Fruit fly (Drosophila melanogaster) whole organism, embryonic: Measurements from ENCODE around the gene shf.

Experiments
- Ada2b ChIP-seq: fragments of 200-800 bp; sonication (Bioruptor generic); IDR thresholded peaks from 2 replicates; pipeline ENCODE4 v1.3.6; 2022; ENCODE audit warnings: missing biosample characterization, missing genetic modification characterization
- Antp ChIP-seq: fragments of 200-800 bp; sonication (Bioruptor generic); optimal IDR thresholded peaks from 3 replicates; lab custom pipeline; 2016; ENCODE audit warnings: missing biosample characterization, missing genetic modification characterization
- Atf6 ChIP-seq: fragments of 200-800 bp; sonication (Bioruptor generic); IDR thresholded peaks from 2 replicates; pipeline ENCODE4 v1.3.6; 2022; ENCODE audit warnings: missing biosample characterization, missing genetic modification characterization
- CG1024 ChIP-seq: fragments of 200-800 bp; sonication (Bioruptor generic); IDR thresholded peaks from 2 replicates; pipeline ENCODE4 v1.3.6; 2022; ENCODE audit warnings: missing biosample characterization, missing genetic modification characterization
- CG10267 ChIP-seq: fragments of 200-800 bp; sonication (Bioruptor generic); optimal IDR thresholded peaks from 2 replicates; lab custom pipeline; 2018; ENCODE audit warnings: missing biosample characterization, mild to moderate bottlenecking, missing genetic modification characterization, moderate library complexity
- CG10959 ChIP-seq: fragments of 200-800 bp; sonication (Bioruptor generic); IDR thresholded peaks from 2 replicates; pipeline ENCODE4 v1.3.6; 2022; ENCODE audit warnings: missing biosample characterization, missing genetic modification characterization
- CG11398 ChIP-seq: fragments of 200-800 bp; sonication (Bioruptor generic); optimal IDR thresholded peaks from 2 replicates; lab custom pipeline; 2016; ENCODE audit warnings: missing biosample characterization, missing genetic modification characterization
- CG15696 ChIP-seq: fragments of 200-800 bp; sonication (Bioruptor generic); optimal IDR thresholded peaks from 2 replicates; lab custom pipeline; 2019; ENCODE audit warnings: missing biosample characterization, mild to moderate bottlenecking, missing genetic modification characterization, moderate library complexity
- CG17328 ChIP-seq: fragments of 200-800 bp; sonication (Bioruptor generic); IDR thresholded peaks from 2 replicates; pipeline ENCODE4 v1.3.6; 2022; ENCODE audit warnings: missing biosample characterization, missing genetic modification characterization
- CG1792 ChIP-seq: fragments of 200-800 bp; sonication (Bioruptor generic); optimal IDR thresholded peaks from 2 replicates; lab custom pipeline; 2016; ENCODE audit warnings: missing biosample characterization, missing genetic modification characterization
- CG18599 ChIP-seq: fragments of 200-800 bp; sonication (Bioruptor generic); optimal IDR thresholded peaks from 3 replicates; lab custom pipeline; 2017; ENCODE audit warnings: missing biosample characterization, missing genetic modification characterization, mild to moderate bottlenecking, moderate library complexity, missing genetic modification reagents
- CG30020 ChIP-seq: fragments of 200-800 bp; optimal IDR thresholded peaks from 2 replicates; lab custom pipeline; 2019; ENCODE audit warnings: missing biosample characterization, mild to moderate bottlenecking, missing genetic modification characterization, moderate library complexity
- CG31441 ChIP-seq: fragments of 200-800 bp; sonication (Bioruptor generic); IDR thresholded peaks from 2 replicates; pipeline ENCODE4 v1.3.6; 2022; ENCODE audit warnings: missing biosample characterization, missing genetic modification characterization
- CG3407 ChIP-seq: fragments of 200-800 bp; sonication (Bioruptor generic); optimal IDR thresholded peaks from 2 replicates; lab custom pipeline; 2018; ENCODE audit warnings: missing biosample characterization, mild to moderate bottlenecking, missing genetic modification characterization
- CG34376 ChIP-seq: fragments of 200-800 bp; sonication (Bioruptor generic); optimal IDR thresholded peaks from 2 replicates; lab custom pipeline; 2018; ENCODE audit warnings: missing biosample characterization, mild to moderate bottlenecking, missing genetic modification characterization
- CG3838 ChIP-seq: fragments of 200-800 bp; sonication (Bioruptor generic); optimal IDR thresholded peaks from 3 replicates; lab custom pipeline; 2016; ENCODE audit warnings: missing biosample characterization, missing genetic modification characterization
- CG6175 ChIP-seq: fragments of 200-800 bp; sonication (Bioruptor generic); IDR thresholded peaks from 3 replicates; pipeline ENCODE4 v1.3.6; 2022; ENCODE audit warnings: missing biosample characterization, missing genetic modification characterization
- Dp ChIP-seq: fragments of 200-800 bp; sonication (Bioruptor generic); optimal IDR thresholded peaks from 2 replicates; lab custom pipeline; 2018; ENCODE audit warnings: missing biosample characterization, mild to moderate bottlenecking, missing genetic modification characterization, moderate library complexity
- HLH3B ChIP-seq: fragments of 200-800 bp; sonication (Bioruptor generic); IDR thresholded peaks from 2 replicates; pipeline ENCODE4 v1.3.6; 2022; ENCODE audit warnings: missing biosample characterization, missing genetic modification characterization
- HLHmδ ChIP-seq: fragments of 200-800 bp; sonication (Bioruptor generic); optimal IDR thresholded peaks from 2 replicates; lab custom pipeline; 2018; ENCODE audit warnings: missing biosample characterization, mild to moderate bottlenecking, missing genetic modification characterization, moderate library complexity
- Hr51 ChIP-seq, 2 experiments: fragments of 200-800 bp; sonication (Bioruptor generic); optimal IDR thresholded peaks; 2 replicates in 1 of 2; 3 replicates in 1 of 2; lab custom pipeline; 2016 to 2018; ENCODE audit warnings: missing biosample characterization in 2 of 2, missing genetic modification characterization in 2 of 2, mild to moderate bottlenecking in 1 of 2, moderate library complexity in 1 of 2
- Kr ChIP-seq: fragments of 200-800 bp; sonication (Bioruptor generic); optimal IDR thresholded peaks from 2 replicates; lab custom pipeline; 2017; ENCODE audit warnings: missing biosample characterization, mild to moderate bottlenecking, missing genetic modification characterization
- MTF-1 ChIP-seq: fragments of 200-800 bp; sonication (Bioruptor generic); optimal IDR thresholded peaks from 2 replicates; lab custom pipeline; 2018; ENCODE audit warnings: missing biosample characterization, mild to moderate bottlenecking, missing genetic modification characterization, borderline replicate concordance
- Mrtf ChIP-seq: fragments of 200-800 bp; sonication (Bioruptor generic); IDR thresholded peaks from 3 replicates; pipeline ENCODE4 v1.3.6; 2022; ENCODE audit warnings: missing biosample characterization, missing genetic modification characterization
- Optix ChIP-seq: fragments of 200-800 bp; sonication (Bioruptor generic); IDR thresholded peaks from 3 replicates; pipeline ENCODE4 v1.3.6; 2022; ENCODE audit warnings: missing biosample characterization, missing genetic modification characterization
- Sox100B ChIP-seq: fragments of 200-800 bp; sonication (Bioruptor generic); optimal IDR thresholded peaks from 3 replicates; lab custom pipeline; 2018; ENCODE audit warnings: missing biosample characterization, mild to moderate bottlenecking, missing genetic modification characterization
- Taf1 ChIP-seq: fragments of 200-800 bp; sonication (Bioruptor generic); IDR thresholded peaks from 2 replicates; pipeline ENCODE4 v1.3.6; 2022; ENCODE audit warnings: missing biosample characterization, missing genetic modification characterization
- YL-1 ChIP-seq: fragments of 200-800 bp; sonication (Bioruptor generic); optimal IDR thresholded peaks from 3 replicates; lab custom pipeline; 2017; ENCODE audit warnings: missing biosample characterization, mild to moderate bottlenecking, missing genetic modification characterization
- al ChIP-seq: fragments of 200-800 bp; sonication (Bioruptor generic); IDR thresholded peaks from 2 replicates; pipeline ENCODE4 v1.3.6; 2022; ENCODE audit warnings: missing biosample characterization, missing genetic modification characterization
- az2 ChIP-seq: fragments of 200-800 bp; sonication (Bioruptor generic); optimal IDR thresholded peaks from 3 replicates; lab custom pipeline; 2016; ENCODE audit warnings: missing biosample characterization, missing genetic modification characterization
- bsh ChIP-seq, 2 experiments: fragments of 200-800 bp; sonication (Bioruptor generic); optimal IDR thresholded peaks; 2 replicates each; lab custom pipeline; 2017 to 2018; ENCODE audit warnings: mild to moderate bottlenecking in 2 of 2, missing biosample characterization in 2 of 2, missing genetic modification characterization in 2 of 2, moderate library complexity in 1 of 2
- dmrt11E ChIP-seq: fragments of 200-800 bp; sonication (Bioruptor generic); optimal IDR thresholded peaks from 3 replicates; lab custom pipeline; 2018; ENCODE audit warnings: missing biosample characterization, mild to moderate bottlenecking, missing genetic modification characterization, moderate library complexity
- esg ChIP-seq: fragments of 200-800 bp; sonication (Bioruptor generic); conservative IDR thresholded peaks from 2 replicates; pipeline ENCODE4 v1.3.6; 2022; ENCODE audit warnings: missing biosample characterization, missing genetic modification characterization
- ftz-f1 ChIP-seq: fragments of 200-800 bp; sonication (Bioruptor generic); optimal IDR thresholded peaks from 2 replicates; lab custom pipeline; 2016; ENCODE audit warnings: missing biosample characterization, missing genetic modification characterization
- fu2 ChIP-seq: fragments of 200-800 bp; sonication (Bioruptor generic); optimal IDR thresholded peaks from 2 replicates; lab custom pipeline; 2016; ENCODE audit warnings: missing biosample characterization, missing genetic modification characterization
- grau ChIP-seq: fragments of 200-800 bp; optimal IDR thresholded peaks from 3 replicates; lab custom pipeline; 2019; ENCODE audit warnings: missing biosample characterization, mild to moderate bottlenecking, missing genetic modification characterization, moderate library complexity
- gsb-n ChIP-seq: fragments of 200-800 bp; sonication (Bioruptor generic); optimal IDR thresholded peaks from 3 replicates; lab custom pipeline; 2018; ENCODE audit warnings: missing biosample characterization, mild to moderate bottlenecking, missing genetic modification characterization
- ken ChIP-seq: fragments of 200-800 bp; sonication (Bioruptor generic); IDR thresholded peaks from 3 replicates; pipeline ENCODE4 v1.3.6; 2022; ENCODE audit warnings: missing biosample characterization, missing genetic modification characterization
- kni ChIP-seq: fragments of 200-800 bp; sonication (Bioruptor generic); optimal IDR thresholded peaks from 3 replicates; lab custom pipeline; 2017; ENCODE audit warnings: mild to moderate bottlenecking, missing biosample characterization, missing genetic modification reagents, missing genetic modification characterization
- lab ChIP-seq: fragments of 200-800 bp; sonication (Bioruptor generic); optimal IDR thresholded peaks from 3 replicates; lab custom pipeline; 2017; ENCODE audit warnings: missing biosample characterization, missing genetic modification characterization, mild to moderate bottlenecking, moderate library complexity, missing genetic modification reagents
- lola ChIP-seq, 3 experiments: fragments of >200 bp in 2 of 3; fragments of 200-800 bp in 1 of 3; sonication (Bioruptor generic) in 1 of 3; optimal IDR thresholded peaks; 2 replicates each; lab custom pipeline; 2017 to 2019; ENCODE audit warnings: missing biosample characterization in 3 of 3, missing genetic modification characterization in 3 of 3, mild to moderate bottlenecking in 1 of 3, moderate library complexity in 1 of 3
- oc ChIP-seq: fragments of 200-800 bp; sonication (Bioruptor generic); optimal IDR thresholded peaks from 2 replicates; lab custom pipeline; 2018; ENCODE audit warnings: missing biosample characterization, mild to moderate bottlenecking, missing genetic modification characterization, moderate library complexity
- onecut ChIP-seq: fragments of 200-800 bp; sonication (Bioruptor generic); IDR thresholded peaks from 2 replicates; pipeline ENCODE4 v1.3.6; 2022; ENCODE audit warnings: missing biosample characterization, missing genetic modification characterization
- org-1 ChIP-seq: fragments of 200-800 bp; sonication (Bioruptor generic); optimal IDR thresholded peaks from 2 replicates; lab custom pipeline; 2017; ENCODE audit warnings: missing biosample characterization, missing genetic modification characterization
- pfk ChIP-seq: fragments of 200-800 bp; sonication (Bioruptor generic); optimal IDR thresholded peaks from 2 replicates; lab custom pipeline; 2018; ENCODE audit warnings: missing biosample characterization, mild to moderate bottlenecking, missing genetic modification characterization, moderate library complexity
- run ChIP-seq: fragments of 200-800 bp; sonication (Bioruptor generic); optimal IDR thresholded peaks from 3 replicates; lab custom pipeline; 2018; ENCODE audit warnings: missing biosample characterization, mild to moderate bottlenecking, missing genetic modification characterization
- sc ChIP-seq, 3 experiments: fragments of >200 bp in 2 of 3; fragments of 200-800 bp in 1 of 3; sonication (Bioruptor generic) in 1 of 3; optimal IDR thresholded peaks; 2 replicates in 2 of 3; 3 replicates in 1 of 3; lab custom pipeline; 2017; ENCODE audit warnings: mild to moderate bottlenecking in 1 of 3, missing biosample characterization in 1 of 3, missing genetic modification characterization in 1 of 3, missing genetic modification reagents in 1 of 3
- sisA ChIP-seq: fragments of 200-800 bp; sonication (Bioruptor generic); IDR thresholded peaks from 2 replicates; pipeline ENCODE4 v1.3.6; 2022; ENCODE audit warnings: missing biosample characterization, missing genetic modification characterization
- tup ChIP-seq: fragments of 200-800 bp; sonication (Bioruptor generic); optimal IDR thresholded peaks from 2 replicates; lab custom pipeline; 2016; ENCODE audit warnings: missing biosample characterization, mild to moderate bottlenecking, missing genetic modification characterization, moderate library complexity
- zf30C ChIP-seq: fragments of 200-800 bp; sonication (Bioruptor generic); optimal IDR thresholded peaks from 3 replicates; lab custom pipeline; 2018; ENCODE audit warnings: missing biosample characterization, mild to moderate bottlenecking, missing genetic modification characterization

shf gene

DNA sequence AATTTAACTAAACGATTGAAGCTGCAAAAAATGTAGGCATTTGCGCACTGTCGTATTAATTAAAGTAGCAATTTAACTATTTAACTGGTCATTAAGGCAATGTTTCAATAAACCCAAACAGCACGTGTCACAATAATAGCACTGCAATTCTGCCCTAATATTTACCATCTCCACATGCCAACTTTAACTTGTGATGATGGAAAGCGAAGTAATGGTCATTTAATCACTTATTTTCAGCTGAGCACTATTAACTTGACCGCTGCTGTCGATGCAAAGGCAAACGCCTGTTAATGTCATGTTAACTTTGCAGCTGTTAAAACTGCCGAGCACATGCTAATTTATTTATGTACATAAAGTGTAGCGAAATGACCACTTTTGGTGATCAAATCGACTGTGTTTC, 14.7 kb upstream of the shf start (continued):
- peak; percentile 53 for TF ChIP-seq CG10267 (tag; lab: Kevin White, UChicago)
- TF ChIP-seq tup (GFP tag; lab: Kevin White, UChicago): peak; percentile 55
- peak in 1 of 3 experiments; percentile 50 for TF ChIP-seq lola (GFP tag; optimal IDR thresholded peaks at IDR 0.05; lab: Kevin White, UChicago)
- TF ChIP-seq CG1792 (GFP tag; lab: Kevin White, UChicago): peak; percentile 67
- peak; percentile 76 for TF ChIP-seq Antp (GFP tag; lab: Kevin White, UChicago)
- TF ChIP-seq bsh (GFP tag; optimal IDR thresholded peaks at IDR 0.05; lab: Kevin White, UChicago): peak in 1 of 2 experiments; percentile 69
- peak; percentile 88 for TF ChIP-seq CG17328 (GFP tag; lab: Robert Waterston, UW)
- TF ChIP-seq oc (tag; lab: Kevin White, UChicago): peak; percentile 57
- TF ChIP-seq Optix (GFP tag; lab: Robert Waterston, UW): peak; percentile 86
- no peak for TF ChIP-seq Dp (GFP tag; lab: Kevin White, UChicago)
- TF ChIP-seq az2 (GFP tag; lab: Kevin White, UChicago): peak; percentile 83
- peak; percentile 68 for TF ChIP-seq al
- peak; percentile 28 for TF ChIP-seq CG11398
- peak; percentile 79 for TF ChIP-seq Mrtf (GFP tag; lab: Robert Waterston, UW)
- peak; percentile 83 for TF ChIP-seq sisA
- TF ChIP-seq CG18599 (GFP tag; lab: Kevin White, UChicago): peak; percentile 78
- TF ChIP-seq CG31441 (GFP tag; lab: Robert Waterston, UW): peak; percentile 73
- no peak for TF ChIP-seq CG34376
- peak; percentile 85 for TF ChIP-seq Atf6 (GFP tag; lab: Robert Waterston, UW)
- TF ChIP-seq run (tag; lab: Kevin White, UChicago): peak; percentile 53
- TF ChIP-seq CG1024 (GFP tag; lab: Robert Waterston, UW): peak; percentile 75
- no peak for TF ChIP-seq kni (GFP tag; lab: Kevin White, UChicago)
- peak; percentile 89 for TF ChIP-seq lab (GFP tag; lab: Kevin White, UChicago)
- no peak for TF ChIP-seq sc (optimal IDR thresholded peaks at IDR 0.05; lab: Kevin White, UChicago)
- TF ChIP-seq sc (GFP tag; optimal IDR thresholded peaks at IDR 0.05; lab: Kevin White, UChicago): peak; percentile 27
- TF ChIP-seq ftz-f1 (GFP tag; lab: Kevin White, UChicago): no peak
- no peak for TF ChIP-seq CG30020 (tag; lab: Kevin White, UChicago)
- peak; percentile 26 for TF ChIP-seq CG15696 (tag; lab: Kevin White, UChicago)
- peak; percentile 42 for TF ChIP-seq dmrt11E (tag; lab: Kevin White, UChicago)
- TF ChIP-seq Ada2b (GFP tag; lab: Robert Waterston, UW): peak; percentile 88
- peak; percentile 26 for TF ChIP-seq CG3838
- peak; percentile 66 for TF ChIP-seq Sox100B (GFP tag; lab: Kevin White, UChicago)
- peak; percentile 75 to 89 for TF ChIP-seq Hr51 (GFP tag; optimal IDR thresholded peaks at IDR 0.05; lab: Kevin White, UChicago)
- TF ChIP-seq onecut (GFP tag; lab: Robert Waterston, UW): peak; percentile 77
- TF ChIP-seq HLHmδ (GFP tag; lab: Kevin White, UChicago): no peak
- peak; percentile 87 for TF ChIP-seq ken (GFP tag; lab: Robert Waterston, UW)
- TF ChIP-seq CG6175: peak; percentile 53; the same call in 1 of the 3 replicates
- TF ChIP-seq fu2 (GFP tag; lab: Kevin White, UChicago): peak; percentile 80
- TF ChIP-seq pfk (GFP tag; lab: Kevin White, UChicago): no peak
- TF ChIP-seq Taf1 (GFP tag; lab: Robert Waterston, UW): peak; percentile 70
- TF ChIP-seq MTF-1 (GFP tag; lab: Kevin White, UChicago): peak; percentile 62
- peak; percentile 74 for TF ChIP-seq org-1 (GFP tag; lab: Kevin White, UChicago)
- no peak for TF ChIP-seq Kr (GFP tag; lab: Kevin White, UChicago)
- no peak for TF ChIP-seq zf30C
- peak; percentile 13 for TF ChIP-seq CG3407 (GFP tag; lab: Kevin White, UChicago)
- TF ChIP-seq HLH3B (GFP tag; lab: Robert Waterston, UW): peak; percentile 84
- peak; percentile 80 for TF ChIP-seq esg (GFP tag; lab: Robert Waterston, UW)
- TF ChIP-seq grau: peak; percentile 81
- TF ChIP-seq YL-1 (GFP tag; lab: Kevin White, UChicago): peak; percentile 18
- TF ChIP-seq CG10959 (GFP tag; lab: Robert Waterston, UW): peak; percentile 74
- peak; percentile 52 for TF ChIP-seq gsb-n (tag; lab: Kevin White, UChicago)
